Worm (Caenorhabditis elegans) whole organism, early embryonic: ENCODE measurements around the gene wdfy-2.

Experiments
- B0310.2 ChIP-seq: sonication (generic microtip); optimal IDR thresholded peaks from 2 replicates; lab custom pipeline; 2016; ENCODE audit warnings: mild to moderate bottlenecking, missing genetic modification characterization, missing compliant biosample characterization
- aly-1 ChIP-seq: sonication (generic microtip); optimal IDR thresholded peaks from 2 replicates; lab custom pipeline; 2016; ENCODE audit warnings: missing genetic modification characterization, missing compliant biosample characterization
- ama-1 ChIP-seq: fragments of 150-350 bp; optimal IDR thresholded peaks from 2 replicates; lab custom pipeline; 2014

ce11 chrII:9343955-9344354 is 24.3 kb downstream of the wdfy-2 start:
- TF ChIP-seq ama-1 = no peak
- no peak for TF ChIP-seq B0310.2 (tag; lab: Kevin White, UChicago)
- no peak for TF ChIP-seq aly-1 (tag; lab: Kevin White, UChicago)
